Fruit fly (Drosophila melanogaster) S2 (cell line): ENCODE data around the gene Z600.

ENCODE experiments used
- CG8478 ChIP-seq: fragments of >200 bp; optimal IDR thresholded peaks from 2 replicates; lab custom pipeline; 2018
- CTCF ChIP-seq, 2 experiments: fragments of >200 bp; optimal IDR thresholded peaks; 2 replicates each; lab custom pipeline; 2018

DNA sequence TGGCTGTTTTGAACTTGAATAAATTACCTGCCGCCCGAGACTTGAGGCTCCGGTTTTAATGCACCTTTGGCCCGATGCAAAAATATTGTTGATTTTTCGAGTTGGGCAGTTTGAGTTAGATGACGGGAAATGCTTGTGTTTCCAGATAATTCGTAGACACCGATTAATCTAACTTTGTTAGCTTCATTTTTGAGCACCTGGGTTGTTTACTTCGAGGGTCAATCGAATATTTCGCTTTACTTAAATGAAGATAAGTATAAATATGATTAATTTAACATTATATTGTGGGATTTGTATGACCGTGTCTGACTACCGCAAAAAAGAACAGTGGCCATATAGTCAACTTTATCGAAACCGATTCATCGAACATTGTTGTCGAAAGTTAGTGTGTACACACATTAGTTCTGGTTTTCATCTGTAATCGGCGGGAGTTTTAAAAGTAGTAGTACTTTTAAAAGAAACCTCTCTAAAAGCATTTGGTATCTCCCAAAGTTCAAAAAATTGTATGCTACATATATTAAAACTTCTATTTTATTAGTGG is 15.0 kb downstream of the Z600 start, which contains the start of gene CG7945:
- TF ChIP-seq CG8478 (no peak), CTCF (optimal IDR thresholded peaks at IDR 0.05; lab: Kevin White, UChicago) (no peak)
